Worm (Caenorhabditis elegans): ENCODE results near the gene str-39.

- no peak for TF ChIP-seq drap-1 (GFP tag; optimal IDR thresholded peaks at IDR 0.05)
- TF ChIP-seq sptf-1 (tag; optimal IDR thresholded peaks at IDR 0.05): no peak
- no peak for TF ChIP-seq snpc-4 (tag; optimal IDR thresholded peaks at IDR 0.05)
- no peak for TF ChIP-seq nhr-2 (tag; optimal IDR thresholded peaks at IDR 0.05)
- no peak for TF ChIP-seq elt-1 (tag; optimal IDR thresholded peaks at IDR 0.05; ENCODE audit: borderline replicate concordance, insufficient read depth)
- TF ChIP-seq mab-5 (tag; optimal IDR thresholded peaks at IDR 0.05): no peak
- no peak for TF ChIP-seq unc-39 (tag; optimal IDR thresholded peaks at IDR 0.05)
- no peak for TF ChIP-seq flh-1 (GFP tag; optimal IDR thresholded peaks at IDR 0.05)
- TF ChIP-seq unc-62 (GFP tag; optimal IDR thresholded peaks at IDR 0.05): no peak
- TF ChIP-seq M03D4.4 (tag; optimal IDR thresholded peaks at IDR 0.05): no peak
- no peak for TF ChIP-seq lin-13 (tag; optimal IDR thresholded peaks at IDR 0.05)
- TF ChIP-seq ces-1 (GFP tag; optimal IDR thresholded peaks at IDR 0.05): no peak
Measured at ce11 chrV:2848290-2848937, 31.3 kb downstream of the str-39 start, which contains the start of gene srj-49.

All from whole organism, mixed stage, embryonic.